Fruit fly (Drosophila melanogaster) whole organism, embryonic: ENCODE measurements around the gene CG5790.
A peak's percentile ranks its signal among the peaks of the same experiment; 100 is the strongest.

Experiments
- Abd-B ChIP-seq: fragments of 200-800 bp; sonication (Bioruptor generic); optimal IDR thresholded peaks from 2 replicates; lab custom pipeline; 2018; ENCODE audit warnings: missing biosample characterization, mild to moderate bottlenecking, missing genetic modification characterization, moderate library complexity
- Aef1 ChIP-seq: fragments of 200-800 bp; sonication (Bioruptor generic); IDR thresholded peaks from 3 replicates; pipeline ENCODE4 v1.3.6; 2022; ENCODE audit warnings: missing biosample characterization, missing genetic modification characterization
- Antp ChIP-seq: fragments of 200-800 bp; sonication (Bioruptor generic); optimal IDR thresholded peaks from 3 replicates; lab custom pipeline; 2016; ENCODE audit warnings: missing biosample characterization, missing genetic modification characterization
- Awh ChIP-seq: fragments of 200-800 bp; sonication (Bioruptor generic); IDR thresholded peaks from 2 replicates; pipeline ENCODE4, ENCODE4 v1.3.6; 2022; ENCODE audit warnings: missing biosample characterization, missing genetic modification characterization
- Bteb2 ChIP-seq: fragments of 200-800 bp; sonication (Bioruptor generic); optimal IDR thresholded peaks from 2 replicates; lab custom pipeline; 2016; ENCODE audit warnings: missing biosample characterization, missing genetic modification characterization
- CG10147 ChIP-seq: fragments of 200-800 bp; sonication (Bioruptor generic); optimal IDR thresholded peaks from 2 replicates; lab custom pipeline; 2019; ENCODE audit warnings: missing biosample characterization, mild to moderate bottlenecking, missing genetic modification characterization, moderate library complexity
- CG10366 ChIP-seq: fragments of 200-800 bp; sonication (Bioruptor generic); IDR thresholded peaks from 2 replicates; pipeline ENCODE4 v1.3.6; 2022; ENCODE audit warnings: missing biosample characterization, missing genetic modification characterization
- CG10654 ChIP-seq: fragments of 200-800 bp; sonication (Bioruptor generic); optimal IDR thresholded peaks from 2 replicates; lab custom pipeline; 2016; ENCODE audit warnings: missing biosample characterization, missing genetic modification characterization
- CG12744 ChIP-seq: fragments of 200-800 bp; sonication (Bioruptor generic); optimal IDR thresholded peaks from 2 replicates; lab custom pipeline; 2016; ENCODE audit warnings: missing biosample characterization, missing genetic modification characterization
- CG12769 ChIP-seq: fragments of 200-800 bp; sonication (Bioruptor generic); optimal IDR thresholded peaks from 2 replicates; lab custom pipeline; 2019; ENCODE audit warnings: missing biosample characterization, mild to moderate bottlenecking, missing genetic modification characterization, moderate library complexity
- CG14014 ChIP-seq: fragments of 200-800 bp; sonication (Bioruptor generic); IDR thresholded peaks from 2 replicates; pipeline ENCODE4 v1.3.6; 2022; ENCODE audit warnings: missing biosample characterization, missing genetic modification characterization
- CG14667 ChIP-seq: fragments of 200-800 bp; sonication (Bioruptor generic); IDR thresholded peaks from 2 replicates; pipeline ENCODE4 v1.3.6; 2022; ENCODE audit warnings: missing biosample characterization, missing genetic modification characterization
- CG17361 ChIP-seq: fragments of 200-800 bp; sonication (Bioruptor generic); IDR thresholded peaks from 3 replicates; pipeline ENCODE4 v1.3.6; 2022; ENCODE audit warnings: missing biosample characterization, missing genetic modification characterization
- CG17802 ChIP-seq: fragments of 200-800 bp; sonication (Bioruptor generic); optimal IDR thresholded peaks from 2 replicates; lab custom pipeline; 2018; ENCODE audit warnings: missing biosample characterization, mild to moderate bottlenecking, missing genetic modification characterization, moderate library complexity
- CG30403 ChIP-seq: fragments of 200-800 bp; sonication (Bioruptor generic); optimal IDR thresholded peaks from 3 replicates; lab custom pipeline; 2016; ENCODE audit warnings: missing biosample characterization, missing genetic modification characterization
- CG31441 ChIP-seq: fragments of 200-800 bp; sonication (Bioruptor generic); IDR thresholded peaks from 2 replicates; pipeline ENCODE4 v1.3.6; 2022; ENCODE audit warnings: missing biosample characterization, missing genetic modification characterization
- CG33557 ChIP-seq: fragments of 200-800 bp; sonication (Bioruptor generic); optimal IDR thresholded peaks from 2 replicates; lab custom pipeline; 2019; ENCODE audit warnings: missing biosample characterization, mild to moderate bottlenecking, missing genetic modification characterization, moderate library complexity
- CG34224 ChIP-seq: fragments of 200-800 bp; sonication (Bioruptor generic); IDR thresholded peaks from 3 replicates; pipeline ENCODE4 v1.3.6; 2022; ENCODE audit warnings: missing biosample characterization, missing genetic modification characterization; ENCODE audit not compliant: partially characterized antibody
- CG5953 ChIP-seq: fragments of 200-800 bp; sonication (Bioruptor generic); IDR thresholded peaks from 2 replicates; pipeline ENCODE4 v1.3.6; 2022; ENCODE audit warnings: missing biosample characterization, missing genetic modification characterization
- CG8359 ChIP-seq: fragments of 200-800 bp; sonication (Bioruptor generic); optimal IDR thresholded peaks from 2 replicates; lab custom pipeline; 2017; ENCODE audit warnings: missing biosample characterization, mild to moderate bottlenecking, missing genetic modification characterization, borderline replicate concordance
- Chrac-16 ChIP-seq: fragments of 200-800 bp; sonication (Bioruptor generic); optimal IDR thresholded peaks from 3 replicates; lab custom pipeline; 2016; ENCODE audit warnings: missing biosample characterization, missing genetic modification characterization
- CoRest ChIP-seq: fragments of 200-800 bp; sonication (Bioruptor generic); optimal IDR thresholded peaks from 3 replicates; lab custom pipeline; 2018; ENCODE audit warnings: missing biosample characterization, mild to moderate bottlenecking, missing genetic modification characterization, moderate library complexity
- D ChIP-seq, 2 experiments: fragments of 200-800 bp in 1 of 2; fragments of >200 bp in 1 of 2; sonication (Bioruptor generic) in 1 of 2; optimal IDR thresholded peaks; 2 replicates in 1 of 2; 3 replicates in 1 of 2; lab custom pipeline; 2017; ENCODE audit warnings: mild to moderate bottlenecking in 1 of 2, missing biosample characterization in 1 of 2, missing genetic modification characterization in 1 of 2, missing genetic modification reagents in 1 of 2
- D19A ChIP-seq: fragments of 200-800 bp; optimal IDR thresholded peaks from 3 replicates; lab custom pipeline; 2019; ENCODE audit warnings: missing biosample characterization, mild to moderate bottlenecking, missing genetic modification characterization, moderate library complexity
- Dbx ChIP-seq: fragments of 200-800 bp; sonication (Bioruptor generic); IDR thresholded peaks from 3 replicates; pipeline ENCODE4 v1.3.6; 2022; ENCODE audit warnings: missing biosample characterization, missing genetic modification characterization
- Dip3 ChIP-seq: fragments of 200-800 bp; sonication (Bioruptor generic); optimal IDR thresholded peaks from 3 replicates; lab custom pipeline; 2016; ENCODE audit warnings: missing biosample characterization, missing genetic modification characterization
- ERR ChIP-seq: fragments of 200-800 bp; sonication (Bioruptor generic); optimal IDR thresholded peaks from 2 replicates; lab custom pipeline; 2016; ENCODE audit warnings: missing biosample characterization, missing genetic modification characterization
- Hand ChIP-seq: fragments of 200-800 bp; sonication (Bioruptor generic); optimal IDR thresholded peaks from 2 replicates; lab custom pipeline; 2017; ENCODE audit warnings: mild to moderate bottlenecking, missing biosample characterization, missing genetic modification reagents, missing genetic modification characterization
- Nf-YA ChIP-seq: fragments of 200-800 bp; sonication (Bioruptor generic); IDR thresholded peaks from 2 replicates; pipeline ENCODE4 v1.3.6; 2022; ENCODE audit warnings: missing biosample characterization, missing genetic modification characterization
- Sox100B ChIP-seq: fragments of 200-800 bp; sonication (Bioruptor generic); optimal IDR thresholded peaks from 3 replicates; lab custom pipeline; 2018; ENCODE audit warnings: missing biosample characterization, mild to moderate bottlenecking, missing genetic modification characterization
- Spps ChIP-seq: fragments of 200-800 bp; sonication (Bioruptor generic); optimal IDR thresholded peaks from 2 replicates; lab custom pipeline; 2018; ENCODE audit warnings: missing biosample characterization, mild to moderate bottlenecking, missing genetic modification characterization
- Trl ChIP-seq, 3 experiments: fragments of >200 bp in 2 of 3; fragments of 200-800 bp in 1 of 3; sonication (Bioruptor generic) in 1 of 3; optimal IDR thresholded peaks; 2 replicates in 1 of 3; 3 replicates in 2 of 3; lab custom pipeline; 2016 to 2017; ENCODE audit warnings: missing biosample characterization in 1 of 3, missing genetic modification characterization in 1 of 3
- cato ChIP-seq: fragments of 200-800 bp; sonication (Bioruptor generic); optimal IDR thresholded peaks from 2 replicates; lab custom pipeline; 2016; ENCODE audit warnings: missing biosample characterization, missing genetic modification characterization, borderline replicate concordance
- chinmo ChIP-seq: fragments of 200-800 bp; sonication (Bioruptor generic); IDR thresholded peaks from 4 replicates; pipeline ENCODE4 v1.3.6; 2022; ENCODE audit warnings: missing biosample characterization, missing genetic modification characterization; ENCODE audit not compliant: partially characterized antibody
- dan ChIP-seq: fragments of 200-800 bp; sonication (Bioruptor generic); IDR thresholded peaks from 2 replicates; pipeline ENCODE4 v1.3.6; 2022; ENCODE audit warnings: missing biosample characterization, missing genetic modification characterization
- eyg ChIP-seq: fragments of 200-800 bp; sonication (Bioruptor generic); optimal IDR thresholded peaks from 3 replicates; lab custom pipeline; 2016; ENCODE audit warnings: missing biosample characterization, missing genetic modification characterization
- fd96Cb ChIP-seq: fragments of 200-800 bp; sonication (Bioruptor generic); optimal IDR thresholded peaks from 2 replicates; lab custom pipeline; 2018; ENCODE audit warnings: missing biosample characterization, mild to moderate bottlenecking, missing genetic modification characterization, moderate library complexity
- ham ChIP-seq: fragments of 200-800 bp; sonication (Bioruptor generic); IDR thresholded peaks from 2 replicates; pipeline ENCODE4 v1.3.6; 2022; ENCODE audit warnings: missing biosample characterization, missing genetic modification characterization
- hb ChIP-seq: fragments of 200-800 bp; sonication (Bioruptor generic); IDR thresholded peaks from 3 replicates; pipeline ENCODE4 v1.3.6; 2022; ENCODE audit warnings: missing biosample characterization, missing genetic modification characterization; ENCODE audit not compliant: partially characterized antibody
- hkb ChIP-seq, 2 experiments: fragments of 200-800 bp in 1 of 2; fragments of >200 bp in 1 of 2; sonication (Bioruptor generic) in 1 of 2; IDR thresholded peaks in 1 of 2; optimal IDR thresholded peaks in 1 of 2; 2 replicates each; pipeline versions ENCODE4 v1.3.6 to Lab custom; 2017 to 2022; ENCODE audit warnings: missing biosample characterization in 1 of 2, missing genetic modification characterization in 1 of 2
- ind ChIP-seq: fragments of 200-800 bp; sonication (Bioruptor generic); optimal IDR thresholded peaks from 3 replicates; lab custom pipeline; 2016; ENCODE audit warnings: missing biosample characterization, missing genetic modification characterization
- ken ChIP-seq: fragments of 200-800 bp; sonication (Bioruptor generic); IDR thresholded peaks from 3 replicates; pipeline ENCODE4 v1.3.6; 2022; ENCODE audit warnings: missing biosample characterization, missing genetic modification characterization
- onecut ChIP-seq: fragments of 200-800 bp; sonication (Bioruptor generic); IDR thresholded peaks from 2 replicates; pipeline ENCODE4 v1.3.6; 2022; ENCODE audit warnings: missing biosample characterization, missing genetic modification characterization
- pan ChIP-seq, 4 experiments: fragments of >200 bp in 3 of 4; fragments of 200-800 bp in 1 of 4; sonication (Bioruptor generic) in 1 of 4; optimal IDR thresholded peaks in 3 of 4; IDR thresholded peaks in 1 of 4; 2 replicates each; pipeline versions ENCODE4 v1.3.6 to Lab custom; 2017 to 2022; ENCODE audit warnings: missing biosample characterization in 2 of 4, missing genetic modification characterization in 2 of 4, mixed read lengths in 1 of 4
- phol ChIP-seq: fragments of 200-800 bp; sonication (Bioruptor generic); optimal IDR thresholded peaks from 3 replicates; lab custom pipeline; 2018; ENCODE audit warnings: missing biosample characterization, mild to moderate bottlenecking, missing genetic modification characterization, moderate library complexity
- rib ChIP-seq: fragments of 200-800 bp; sonication (Bioruptor generic); IDR thresholded peaks from 2 replicates; pipeline ENCODE4 v1.3.6; 2022; ENCODE audit warnings: missing biosample characterization, missing genetic modification characterization
- slbo ChIP-seq: fragments of 200-800 bp; sonication (Bioruptor generic); IDR thresholded peaks from 2 replicates; pipeline ENCODE4 v1.3.6; 2022; ENCODE audit warnings: missing biosample characterization, missing genetic modification characterization
- tgo ChIP-seq: fragments of 200-800 bp; sonication (Bioruptor generic); IDR thresholded peaks from 3 replicates; pipeline ENCODE4 v1.3.6; 2022; ENCODE audit warnings: missing biosample characterization, missing genetic modification characterization
- tio ChIP-seq: fragments of 200-800 bp; sonication (Bioruptor generic); optimal IDR thresholded peaks from 2 replicates; lab custom pipeline; 2017; ENCODE audit warnings: missing biosample characterization, missing genetic modification characterization, inconsistent platforms

The CG5790 gene

dm6 chr2L:18328737-18329136 lies 34.1 kb downstream of the CG5790 start (continued):
- TF ChIP-seq hb (GFP tag; lab: Robert Waterston, UW) (no peak), CG31441 (GFP tag; lab: Robert Waterston, UW) (peak; percentile 28; the same call in 1 of the 2 replicates), CG10147 (GFP tag; lab: Kevin White, UChicago) (no peak), CG5953 (GFP tag; lab: Robert Waterston, UW) (no peak), CG8359 (GFP tag; lab: Kevin White, UChicago) (no peak), D (optimal IDR thresholded peaks at IDR 0.05; lab: Kevin White, UChicago) (no peak), D (GFP tag; optimal IDR thresholded peaks at IDR 0.05; lab: Kevin White, UChicago) (peak; percentile 29), Bteb2 (peak; percentile 23), dan (GFP tag; lab: Robert Waterston, UW) (no peak), D19A (tag; lab: Kevin White, UChicago) (no peak), tgo (GFP tag; lab: Robert Waterston, UW) (peak; percentile 62), ken (GFP tag; lab: Robert Waterston, UW) (no peak), Antp (GFP tag; lab: Kevin White, UChicago) (peak; percentile 33), CG12769 (tag; lab: Kevin White, UChicago) (peak; percentile 42), CG14667 (GFP tag; lab: Robert Waterston, UW) (no peak; the same call in 1 of the 2 replicates), pan (optimal IDR thresholded peaks at IDR 0.05; lab: Kevin White, UChicago) (no peak), pan (GFP tag; optimal IDR thresholded peaks at IDR 0.05 in 1 of 2, IDR thresholded peaks at IDR 0.05 in 1 of 2) (peak in 1 of 2 experiments; percentile 71), Aef1 (peak; percentile 54; the same call in 1 of the 3 replicates), Dip3 (GFP tag; lab: Kevin White, UChicago) (peak; percentile 14), Dbx (GFP tag; lab: Robert Waterston, UW) (no peak), CG10366 (GFP tag; lab: Robert Waterston, UW) (no peak), CG12744 (GFP tag; lab: Kevin White, UChicago) (no peak), Trl (optimal IDR thresholded peaks at IDR 0.05; lab: Kevin White, UChicago) (no peak), Trl (GFP tag; optimal IDR thresholded peaks at IDR 0.05; lab: Kevin White, UChicago) (no peak), phol (tag; lab: Kevin White, UChicago) (peak; percentile 39), Chrac-16 (peak; percentile 25), cato (GFP tag; lab: Kevin White, UChicago) (no peak), Abd-B (GFP tag; lab: Kevin White, UChicago) (no peak), CoRest (tag; lab: Kevin White, UChicago) (no peak), hkb (optimal IDR thresholded peaks at IDR 0.05; lab: Kevin White, UChicago) (no peak), hkb (GFP tag; IDR thresholded peaks at IDR 0.05; lab: Robert Waterston, UW) (peak; percentile 51; the same call in 1 of the 2 replicates), ind (peak; percentile 59), rib (GFP tag; lab: Robert Waterston, UW) (no peak), Nf-YA (no peak), fd96Cb (tag; lab: Kevin White, UChicago) (peak; percentile 11), Awh (GFP tag; lab: Robert Waterston, UW) (0 out of 2 replicates have a peak, but pooled peaks have one; percentile 43), eyg (GFP tag; lab: Kevin White, UChicago) (no peak), onecut (GFP tag; lab: Robert Waterston, UW) (no peak), tio (no peak), ham (GFP tag; lab: Robert Waterston, UW) (no peak), ERR (GFP tag; lab: Kevin White, UChicago) (no peak), CG10654 (no peak), CG14014 (GFP tag; lab: Robert Waterston, UW) (0 out of 2 replicates have a peak, but pooled peaks have one; percentile 54), chinmo (GFP tag; lab: Robert Waterston, UW) (no peak), CG30403 (GFP tag; lab: Kevin White, UChicago) (peak; percentile 30), Spps (tag; lab: Kevin White, UChicago) (no peak), CG17802 (tag; lab: Kevin White, UChicago) (no peak), Sox100B (GFP tag; lab: Kevin White, UChicago) (no peak), CG33557 (GFP tag; lab: Kevin White, UChicago) (no peak), CG17361 (peak; percentile 32; the same call in 1 of the 3 replicates), Hand (no peak), slbo (GFP tag; lab: Robert Waterston, UW) (no peak), CG34224 (GFP tag; lab: Robert Waterston, UW) (no peak)
